Fruit fly (Drosophila melanogaster): ENCODE measurements around the gene ntc.

The ntc gene

DNA sequence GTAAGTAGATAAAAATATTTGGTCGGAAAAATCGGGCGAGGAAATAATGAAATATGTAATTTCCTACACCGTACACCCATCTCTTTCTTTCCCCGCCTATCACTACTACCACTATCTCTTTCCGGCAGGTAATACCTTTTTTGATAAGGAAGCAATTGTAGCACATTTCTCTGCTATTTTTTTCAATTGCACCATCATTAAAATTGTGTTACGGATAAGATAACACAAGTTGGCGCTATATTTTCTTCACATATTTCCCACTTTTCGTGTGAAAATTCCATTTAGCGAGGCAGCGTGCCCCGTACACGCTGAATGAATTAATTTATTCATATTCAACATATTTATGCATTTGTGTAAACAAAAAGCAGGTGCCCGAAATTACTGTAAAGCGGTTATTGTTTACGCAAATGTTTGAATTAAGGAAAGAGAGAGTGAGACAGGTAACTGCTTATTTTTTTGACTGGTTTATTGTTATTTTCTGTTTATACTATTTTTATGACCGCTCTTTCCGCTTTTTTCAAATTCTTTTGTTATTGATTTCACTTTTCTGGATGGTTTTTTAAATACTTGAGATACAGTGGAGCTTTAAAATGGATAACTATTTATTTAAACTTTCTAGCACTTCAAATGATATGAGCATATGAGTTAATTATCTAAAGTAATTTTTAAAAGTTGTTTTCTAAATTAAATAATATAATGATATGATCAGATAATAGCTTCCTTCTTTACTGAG, 19.7 kb downstream of the ntc start (continued):
- TF ChIP-seq sqz (GFP tag; optimal IDR thresholded peaks at IDR 0.05) (no peak), ranshi (GFP tag; IDR thresholded peaks at IDR 0.05) (peak; percentile 46; the same call in 1 of the 2 replicates), Jarid2 (GFP tag; optimal IDR thresholded peaks at IDR 0.05) (no peak), Ets97D (GFP tag; optimal IDR thresholded peaks at IDR 0.05) (no peak), ab (GFP tag; optimal IDR thresholded peaks at IDR 0.05) (no peak), CG14667 (GFP tag; IDR thresholded peaks at IDR 0.05) (0 out of 2 replicates have a peak, but pooled peaks have one; percentile 29), CG1024 (GFP tag; IDR thresholded peaks at IDR 0.05) (no peak), az2 (GFP tag; optimal IDR thresholded peaks at IDR 0.05) (peak; percentile 40), bigmax (GFP tag; optimal IDR thresholded peaks at IDR 0.05) (no peak), CG15269 (tag; optimal IDR thresholded peaks at IDR 0.05) (peak; percentile 61), CG30403 (GFP tag; optimal IDR thresholded peaks at IDR 0.05) (peak; percentile 53), NfI (GFP tag; optimal IDR thresholded peaks at IDR 0.05) (no peak), toy (GFP tag; IDR thresholded peaks at IDR 0.05) (no peak), CG3281 (GFP tag; optimal IDR thresholded peaks at IDR 0.05) (no peak), Dp (GFP tag; optimal IDR thresholded peaks at IDR 0.05) (no peak), pfk (GFP tag; optimal IDR thresholded peaks at IDR 0.05) (no peak), nerfin-1 (tag; optimal IDR thresholded peaks at IDR 0.05) (no peak), gro (GFP tag; optimal IDR thresholded peaks at IDR 0.05) (no peak), sima (GFP tag; optimal IDR thresholded peaks at IDR 0.05) (no peak), Dbx (GFP tag; IDR thresholded peaks at IDR 0.05) (peak; percentile 42; the same call in 1 of the 3 replicates), CG9932 (GFP tag; IDR thresholded peaks at IDR 0.05) (peak; percentile 60), CG6854 (GFP tag; optimal IDR thresholded peaks at IDR 0.05) (no peak), CG11247 (GFP tag; IDR thresholded peaks at IDR 0.05) (no peak), CG10274 (GFP tag; optimal IDR thresholded peaks at IDR 0.05) (no peak), CG10267 (tag; optimal IDR thresholded peaks at IDR 0.05) (peak; percentile 13), schlank (tag; optimal IDR thresholded peaks at IDR 0.05) (no peak), lmd (GFP tag; IDR thresholded peaks at IDR 0.05) (peak; percentile 54), CG10209 (GFP tag; optimal IDR thresholded peaks at IDR 0.05) (peak; percentile 38), Nf-YC (tag; optimal IDR thresholded peaks at IDR 0.05) (no peak), scrt (GFP tag; optimal IDR thresholded peaks at IDR 0.05) (no peak), CG16813 (GFP tag; IDR thresholded peaks at IDR 0.05; ENCODE audit: partially characterized antibody) (no peak), C15 (GFP tag; IDR thresholded peaks at IDR 0.05) (no peak), chinmo (GFP tag; IDR thresholded peaks at IDR 0.05; ENCODE audit: partially characterized antibody) (no peak), Dip2 (GFP tag; IDR thresholded peaks at IDR 0.05) (no peak), CG32767 (GFP tag; IDR thresholded peaks at IDR 0.05) (peak; percentile 51; the same call in 1 of the 2 replicates), HLH54F (GFP tag; optimal IDR thresholded peaks at IDR 0.05) (no peak), CG3847 (GFP tag; IDR thresholded peaks at IDR 0.05) (0 out of 2 replicates have a peak, but pooled peaks have one; percentile 31), sd (tag; optimal IDR thresholded peaks at IDR 0.05) (peak; percentile 43), CG4820 (GFP tag; optimal IDR thresholded peaks at IDR 0.05) (no peak), klu (GFP tag; IDR thresholded peaks at IDR 0.05) (no peak), CG18262 (tag; optimal IDR thresholded peaks at IDR 0.05) (peak; percentile 48), CG7271 (tag; optimal IDR thresholded peaks at IDR 0.05) (no peak), Abd-B (GFP tag; optimal IDR thresholded peaks at IDR 0.05) (no peak), Mad (GFP tag; optimal IDR thresholded peaks at IDR 0.05) (no peak), wor (GFP tag; IDR thresholded peaks at IDR 0.05) (peak; percentile 34; the same call in 1 of the 2 replicates), CG10654 (GFP tag; optimal IDR thresholded peaks at IDR 0.05) (no peak), lov (optimal IDR thresholded peaks at IDR 0.05) (no peak), lov (GFP tag; IDR thresholded peaks at IDR 0.05) (no peak), CG12659 (GFP tag; optimal IDR thresholded peaks at IDR 0.05) (peak; percentile 43), peb (GFP tag; IDR thresholded peaks at IDR 0.05) (no peak; the same call in 1 of the 2 replicates)
